Worm (Caenorhabditis elegans): ENCODE measurements around the gene abl-1.

Gene abl-1

DNA sequence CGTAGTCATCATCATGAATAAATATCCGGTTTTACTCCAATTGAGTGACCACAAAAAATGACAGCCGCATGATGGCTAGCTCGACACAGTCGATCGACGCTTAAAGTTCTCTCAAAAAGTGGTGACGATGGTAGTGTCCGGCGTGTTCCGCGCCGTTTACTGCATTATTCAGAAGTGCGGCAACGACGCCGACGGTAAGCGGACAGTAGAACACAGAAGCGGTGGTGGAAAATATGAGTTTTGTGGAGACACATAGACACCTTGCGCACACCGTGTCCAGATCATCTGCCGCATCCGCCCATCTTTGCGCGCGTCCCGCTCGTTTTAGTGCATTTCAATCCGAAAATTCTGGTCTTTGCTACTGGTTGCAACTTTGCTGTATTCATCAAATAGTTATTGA is 64.8 kb downstream of the abl-1 start, which contains the start of gene F59F5.7:
F59F5.7 (plus strand) TSS at position 301 of the 400 bp plus-strand sequence.
- TF ChIP-seq lin-39 (tag; optimal IDR thresholded peaks at IDR 0.05) (no peak), nhr-237 (tag; optimal IDR thresholded peaks at IDR 0.05) (no peak)

- TF ChIP-seq mab-5 (tag; optimal IDR thresholded peaks at IDR 0.05) (no peak), lin-39 (tag; optimal IDR thresholded peaks at IDR 0.05) (no peak), nhr-129 (tag; optimal IDR thresholded peaks at IDR 0.05) (no peak), nhr-21 (tag; optimal IDR thresholded peaks at IDR 0.05) (no peak), nhr-237 (tag; optimal IDR thresholded peaks at IDR 0.05) (no peak), nhr-11 (tag; optimal IDR thresholded peaks at IDR 0.05) (no peak), elt-3 (tag; optimal IDR thresholded peaks at IDR 0.05) (no peak), zag-1 (tag; optimal IDR thresholded peaks at IDR 0.05) (no peak), ceh-16 (tag; optimal IDR thresholded peaks at IDR 0.05) (no peak), sem-4 (tag; optimal IDR thresholded peaks at IDR 0.05) (no peak), unc-39 (tag; optimal IDR thresholded peaks at IDR 0.05) (no peak), gmeb-1 (tag; optimal IDR thresholded peaks at IDR 0.05) (no peak), Y55F3AM.14 (GFP tag; optimal IDR thresholded peaks at IDR 0.05) (no peak), sma-9 (GFP tag; optimal IDR thresholded peaks at IDR 0.05) (no peak), sma-9 (tag; optimal IDR thresholded peaks at IDR 0.05) (no peak), peb-1 (tag; optimal IDR thresholded peaks at IDR 0.05) (no peak), egl-27 (tag; optimal IDR thresholded peaks at IDR 0.05) (no peak), fos-1 (tag; optimal IDR thresholded peaks at IDR 0.05) (no peak), blmp-1 (tag; optimal IDR thresholded peaks at IDR 0.05; ENCODE audit: insufficient read depth) (no peak), ztf-1 (GFP tag; conservative IDR thresholded peaks at IDR 0.05) (no peak), dmd-4 (tag; optimal IDR thresholded peaks at IDR 0.05) (no peak)
These were observed 67.2 kb downstream of the abl-1 start for ce11 chrX:10556764-10557163.
